Worm (Caenorhabditis elegans): Measurements from ENCODE around the gene elt-7.

Gene elt-7

DNA sequence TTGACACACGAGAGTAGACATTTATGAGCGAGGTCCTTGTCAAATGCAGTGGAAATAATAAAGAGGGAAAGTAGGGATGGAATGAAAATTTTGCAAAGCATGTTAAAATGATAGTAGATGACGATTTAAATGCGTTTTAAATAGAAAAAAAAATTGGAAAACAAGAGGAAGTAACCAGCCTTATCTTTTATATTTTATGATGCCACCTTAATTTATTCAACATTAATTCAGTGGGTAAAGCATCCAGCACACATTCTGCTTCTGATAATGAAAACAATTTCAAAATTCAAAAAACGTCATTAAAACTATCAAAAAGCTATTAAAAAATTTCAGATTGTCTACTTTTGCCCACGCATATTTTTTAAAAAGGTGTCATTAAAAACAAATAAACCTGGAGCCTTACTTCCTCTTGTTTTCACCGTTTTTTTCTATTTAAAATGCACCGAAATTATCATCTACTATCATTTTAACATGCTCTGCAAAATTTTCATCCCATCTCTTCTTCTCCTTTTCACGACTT, 14.9 kb downstream of the elt-7 start, which contains the start of the genes Y60C6A.2 and Y60C6A.3:
TSS of gene Y60C6A.2 (minus strand) at position 101 of the 520 bp plus-strand sequence.
TSS of gene Y60C6A.3 (plus strand) at position 470 of the 520 bp plus-strand sequence.
- TF ChIP-seq F49E8.2 (tag; optimal IDR thresholded peaks at IDR 0.05; ENCODE audit: insufficient read depth), result no peak
- TF ChIP-seq pbrm-1 (GFP tag; IDR thresholded peaks at IDR 0.05), result no peak
- no peak for TF ChIP-seq mcd-1 (GFP tag; IDR thresholded peaks at IDR 0.05)
- no peak for TF ChIP-seq ceh-40 (GFP tag; IDR thresholded peaks at IDR 0.05)
- no peak for TF ChIP-seq lin-26 (GFP tag; IDR thresholded peaks at IDR 0.05)
- no peak for TF ChIP-seq let-526 (GFP tag; IDR thresholded peaks at IDR 0.05)
- no peak for TF ChIP-seq C17E4.6 (GFP tag; IDR thresholded peaks at IDR 0.05)
- no peak for TF ChIP-seq atf-7 (tag; optimal IDR thresholded peaks at IDR 0.05)
- TF ChIP-seq F23B12.7 (tag; optimal IDR thresholded peaks at IDR 0.05; ENCODE audit: insufficient read depth), result no peak
- no peak for TF ChIP-seq egrh-3 (GFP tag; IDR thresholded peaks at IDR 0.05)
- TF ChIP-seq athp-1 (tag; optimal IDR thresholded peaks at IDR 0.05), result no peak
- TF ChIP-seq cebp-1 (GFP tag; IDR thresholded peaks at IDR 0.05), result no peak
- no peak for TF ChIP-seq cebp-1 (tag; optimal IDR thresholded peaks at IDR 0.05)
- no peak for TF ChIP-seq T26A5.8 (tag; optimal IDR thresholded peaks at IDR 0.05)
- TF ChIP-seq F39B2.1 (GFP tag; IDR thresholded peaks at IDR 0.05), result no peak
- TF ChIP-seq Y53F4B.3 (GFP tag; IDR thresholded peaks at IDR 0.05), result no peak
- no peak for TF ChIP-seq ztf-6 (GFP tag; IDR thresholded peaks at IDR 0.05)
- no peak for TF ChIP-seq zim-3 (tag; optimal IDR thresholded peaks at IDR 0.05)

DNA sequence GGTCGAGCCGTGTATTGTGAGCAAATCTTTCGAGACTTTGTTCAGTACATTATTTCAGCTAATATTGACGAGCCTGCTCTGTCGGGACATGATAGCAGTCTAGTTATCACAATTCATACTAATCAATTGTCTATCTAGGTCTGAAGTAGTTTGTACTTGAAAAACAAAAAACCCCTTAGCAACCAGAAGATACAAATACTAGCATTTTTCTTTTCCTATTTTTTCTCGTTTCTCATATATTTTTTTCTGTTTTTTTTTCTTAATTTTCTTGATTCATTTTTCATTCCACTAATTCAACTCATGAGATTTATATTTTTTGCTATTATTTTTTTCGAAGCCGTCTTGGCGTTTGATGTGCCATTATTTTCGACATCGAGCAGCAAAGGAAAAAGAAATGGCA, 16.7 kb downstream of the elt-7 start, which contains the start of gene R02F11.9:
TSS of gene R02F11.9 (plus strand) at position 301 of the 400 bp plus-strand sequence.
- no peak for TF ChIP-seq madf-6 (GFP tag; IDR thresholded peaks at IDR 0.05)
- TF ChIP-seq C06A6.2 (GFP tag; conservative IDR thresholded peaks at IDR 0.05), result no peak
- no peak for TF ChIP-seq F39B2.1 (GFP tag; IDR thresholded peaks at IDR 0.05)

DNA sequence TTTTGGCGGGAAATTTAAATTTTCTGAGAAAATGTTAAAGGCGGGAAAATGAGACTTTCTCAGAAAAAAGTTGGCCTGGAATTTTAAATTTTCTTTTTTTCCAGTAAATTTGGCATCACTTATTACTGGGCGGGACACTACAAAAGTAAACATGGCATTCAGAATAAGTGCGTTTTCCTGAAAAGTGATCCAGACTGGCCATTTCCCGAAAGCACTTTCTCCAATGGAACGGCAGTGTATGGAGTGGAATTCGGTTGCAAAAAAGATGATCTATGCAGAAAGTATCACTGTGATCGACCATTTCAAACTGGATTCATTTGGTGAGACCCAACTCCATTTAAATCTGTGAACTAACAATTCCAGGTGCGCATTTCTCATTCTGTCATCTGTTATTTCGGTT, 17.4 kb downstream of the elt-7 start:
- TF ChIP-seq C17E4.6 (GFP tag; IDR thresholded peaks at IDR 0.05) (no peak), repo-1 (tag; optimal IDR thresholded peaks at IDR 0.05) (no peak), snpc-1.3 (tag; optimal IDR thresholded peaks at IDR 0.05; ENCODE audit: insufficient read depth) (no peak), ekl-4 (GFP tag; IDR thresholded peaks at IDR 0.05) (no peak), ceh-27 (GFP tag; optimal IDR thresholded peaks at IDR 0.05) (no peak), nhr-27 (tag; optimal IDR thresholded peaks at IDR 0.05) (no peak), ceh-79 (tag; optimal IDR thresholded peaks at IDR 0.05) (no peak), madf-8 (GFP tag; conservative IDR thresholded peaks at IDR 0.05) (no peak)

DNA sequence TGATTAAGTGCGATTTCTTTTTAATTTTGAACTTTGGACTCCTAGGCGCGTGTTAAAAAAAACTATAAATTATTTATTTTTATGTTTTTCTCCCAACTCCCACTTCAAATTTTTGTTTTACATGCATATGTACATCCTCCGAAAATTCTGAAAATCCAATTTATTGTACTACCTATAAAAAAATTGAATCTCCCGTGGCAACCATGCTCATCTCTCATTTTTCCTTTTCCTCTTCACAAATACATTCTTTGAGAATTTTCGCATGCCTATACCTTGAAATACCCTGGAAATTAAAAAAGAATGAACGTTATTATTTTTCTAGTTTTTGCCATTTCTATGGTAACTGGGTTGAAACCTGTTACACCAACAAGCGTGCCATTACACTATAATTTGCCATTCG, 18.4 kb downstream of the elt-7 start, which contains the start of gene R02F11.10:
TSS of gene R02F11.10 (plus strand) at position 301 of the 400 bp plus-strand sequence.
- TF ChIP-seq K12H6.12 (tag; optimal IDR thresholded peaks at IDR 0.05), result no peak
- TF ChIP-seq egl-18 (GFP tag; IDR thresholded peaks at IDR 0.05), result no peak
- no peak for TF ChIP-seq xnd-1 (tag; optimal IDR thresholded peaks at IDR 0.05)
- TF ChIP-seq lsy-27 (tag; optimal IDR thresholded peaks at IDR 0.05; ENCODE audit: borderline replicate concordance, insufficient read depth), result no peak
- no peak for TF ChIP-seq let-526 (GFP tag; IDR thresholded peaks at IDR 0.05)
- TF ChIP-seq Y67H2A.10 (GFP tag; conservative IDR thresholded peaks at IDR 0.05), result no peak
- no peak for TF ChIP-seq F23B12.7 (tag; optimal IDR thresholded peaks at IDR 0.05; ENCODE audit: insufficient read depth)
- TF ChIP-seq madf-6 (GFP tag; IDR thresholded peaks at IDR 0.05), result no peak
